Fruit fly (Drosophila melanogaster) S2 (cell line): ENCODE data around the gene C1GalTA.

Experiments used
- CG8478 ChIP-seq: fragments of >200 bp; optimal IDR thresholded peaks from 2 replicates; lab custom pipeline; 2018
- CTCF ChIP-seq, 2 experiments: fragments of >200 bp; optimal IDR thresholded peaks; 2 replicates each; lab custom pipeline; 2018

The C1GalTA gene

dm6 chr2L:8943110-8943509 is 7.9 kb downstream of the C1GalTA start, which contains the start of gene CG9515:
CG9515 (minus strand) TSS chr2L:8943257.
- TF ChIP-seq CTCF (optimal IDR thresholded peaks at IDR 0.05; lab: Kevin White, UChicago) (peak in 1 of 2 experiments; percentile 31), CG8478 (lab: Kevin White, UChicago) (no peak)

- TF ChIP-seq CTCF (optimal IDR thresholded peaks at IDR 0.05; lab: Kevin White, UChicago) (no peak), CG8478 (lab: Kevin White, UChicago) (no peak)
Measured at dm6 chr2L:8941736-8942337, 9.2 kb downstream of the C1GalTA start, which contains the start of gene Argl. Argl (minus strand) TSS chr2L:8942105.

dm6 chr2L:8940680-8941079 is 10.3 kb downstream of the C1GalTA start:
- TF ChIP-seq CG8478 (lab: Kevin White, UChicago) (no peak), CTCF (optimal IDR thresholded peaks at IDR 0.05; lab: Kevin White, UChicago) (no peak)

dm6 chr2L:8937837-8938413 is 13.1 kb downstream of the C1GalTA start:
- TF ChIP-seq CG8478 (lab: Kevin White, UChicago) (no peak), CTCF (optimal IDR thresholded peaks at IDR 0.05; lab: Kevin White, UChicago) (no peak)

- no peak for TF ChIP-seq CTCF (optimal IDR thresholded peaks at IDR 0.05; lab: Kevin White, UChicago)
- TF ChIP-seq CG8478 (lab: Kevin White, UChicago), result no peak
Measured at dm6 chr2L:8937003-8937402, 14.0 kb downstream of the C1GalTA start, which contains the start of gene Tsp29Fb. Tsp29Fb (plus strand) TSS chr2L:8937390.

dm6 chr2L:8933710-8934242 is 17.2 kb downstream of the C1GalTA start, which contains the start of gene Tsp29Fa:
Tsp29Fa (plus strand) TSS chr2L:8933962.
- no peak for TF ChIP-seq CTCF (optimal IDR thresholded peaks at IDR 0.05; lab: Kevin White, UChicago)
- no peak for TF ChIP-seq CG8478 (lab: Kevin White, UChicago)

- no peak for TF ChIP-seq CG8478 (lab: Kevin White, UChicago)
- no peak for TF ChIP-seq CTCF (optimal IDR thresholded peaks at IDR 0.05; lab: Kevin White, UChicago)
Measured at dm6 chr2L:8931176-8931575, 19.8 kb downstream of the C1GalTA start.

- TF ChIP-seq CG8478 (lab: Kevin White, UChicago) (no peak), CTCF (optimal IDR thresholded peaks at IDR 0.05; lab: Kevin White, UChicago) (no peak)
Measured at dm6 chr2L:8923405-8923804, 27.6 kb downstream of the C1GalTA start.

- TF ChIP-seq CG8478 (lab: Kevin White, UChicago) (no peak), CTCF (optimal IDR thresholded peaks at IDR 0.05; lab: Kevin White, UChicago) (no peak)
Measured at dm6 chr2L:8921934-8922333, 29.1 kb downstream of the C1GalTA start.

dm6 chr2L:8920294-8920693 is 30.7 kb downstream of the C1GalTA start:
- TF ChIP-seq CTCF (optimal IDR thresholded peaks at IDR 0.05; lab: Kevin White, UChicago) (no peak), CG8478 (lab: Kevin White, UChicago) (no peak)

dm6 chr2L:8919638-8920037 is 31.4 kb downstream of the C1GalTA start:
- TF ChIP-seq CG8478 (lab: Kevin White, UChicago) (no peak), CTCF (optimal IDR thresholded peaks at IDR 0.05; lab: Kevin White, UChicago) (no peak)

dm6 chr2L:8915709-8916108 is 35.3 kb downstream of the C1GalTA start:
- TF ChIP-seq CG8478 (lab: Kevin White, UChicago) (no peak), CTCF (optimal IDR thresholded peaks at IDR 0.05; lab: Kevin White, UChicago) (no peak)

- no peak for TF ChIP-seq CG8478 (lab: Kevin White, UChicago)
- no peak for TF ChIP-seq CTCF (optimal IDR thresholded peaks at IDR 0.05; lab: Kevin White, UChicago)
Measured at dm6 chr2L:8906279-8906678, 44.7 kb downstream of the C1GalTA start.

- TF ChIP-seq CG8478 (lab: Kevin White, UChicago) (no peak), CTCF (optimal IDR thresholded peaks at IDR 0.05; lab: Kevin White, UChicago) (no peak)
Measured at dm6 chr2L:8901882-8902281, 49.1 kb downstream of the C1GalTA start.
